Worm (Caenorhabditis elegans) whole organism, late embryonic: ENCODE data around the gene ZK813.4.
A peak's percentile ranks its signal among the peaks of the same experiment; 100 is the strongest.

Experiments used
- C08G9.2 ChIP-seq: sonication (generic microtip); optimal IDR thresholded peaks from 2 replicates; lab custom pipeline; 2016; ENCODE audit warnings: mild to moderate bottlenecking, missing genetic modification characterization, moderate library complexity, missing compliant biosample characterization
- C38D4.7 ChIP-seq: fragments of 200-800 bp; sonication (Bioruptor generic); optimal IDR thresholded peaks from 2 replicates; lab custom pipeline; 2018; ENCODE audit warnings: mild to moderate bottlenecking, missing genetic modification characterization, moderate library complexity, missing compliant biosample characterization
- F13H6.1 ChIP-seq: sonication (generic microtip); optimal IDR thresholded peaks from 2 replicates; lab custom pipeline; 2016; ENCODE audit warnings: missing genetic modification characterization, missing compliant biosample characterization
- K02D7.2 ChIP-seq: sonication (generic microtip); optimal IDR thresholded peaks from 2 replicates; lab custom pipeline; 2017; ENCODE audit warnings: mild to moderate bottlenecking, missing genetic modification characterization, missing compliant biosample characterization
- K09A11.1 ChIP-seq: sonication (generic microtip); optimal IDR thresholded peaks from 2 replicates; lab custom pipeline; 2017; ENCODE audit warnings: antibody characterized with exemption, mild to moderate bottlenecking, missing genetic modification characterization, missing compliant biosample characterization; ENCODE audit not compliant: insufficient read depth
- T23F11.4 ChIP-seq: fragments of 200-800 bp; sonication (Bioruptor generic); optimal IDR thresholded peaks from 2 replicates; lab custom pipeline; 2018; ENCODE audit warnings: mild to moderate bottlenecking, missing genetic modification characterization, missing compliant biosample characterization
- Y22D7AL.16 ChIP-seq: sonication (generic microtip); optimal IDR thresholded peaks from 2 replicates; lab custom pipeline; 2016; ENCODE audit warnings: missing genetic modification characterization, missing compliant biosample characterization
- ama-1 ChIP-seq: fragments of 150-350 bp; optimal IDR thresholded peaks from 2 replicates; lab custom pipeline; 2014
- ceh-14 ChIP-seq: sonication (generic microtip); optimal IDR thresholded peaks from 2 replicates; lab custom pipeline; 2016; ENCODE audit warnings: missing genotype, missing genetic modification characterization, missing compliant biosample characterization
- ceh-19 ChIP-seq: fragments of 200-800 bp; sonication (Bioruptor generic); optimal IDR thresholded peaks from 2 replicates; lab custom pipeline; 2018; ENCODE audit warnings: mild to moderate bottlenecking, missing genetic modification characterization, missing compliant biosample characterization
- ceh-2 ChIP-seq: sonication (generic microtip); optimal IDR thresholded peaks from 2 replicates; lab custom pipeline; 2016; ENCODE audit warnings: missing genotype, missing genetic modification characterization, missing compliant biosample characterization
- ceh-24 ChIP-seq: sonication (generic microtip); optimal IDR thresholded peaks from 2 replicates; lab custom pipeline; 2016; ENCODE audit warnings: mild to moderate bottlenecking, missing genetic modification characterization, missing compliant biosample characterization
- ceh-30 ChIP-seq: fragments of 150-350 bp; optimal IDR thresholded peaks from 2 replicates; lab custom pipeline; 2014; ENCODE audit warnings: missing biosample characterization, missing genetic modification characterization
- ceh-31 ChIP-seq: sonication (generic microtip); optimal IDR thresholded peaks from 2 replicates; lab custom pipeline; 2016; ENCODE audit warnings: missing genetic modification characterization, missing compliant biosample characterization
- ceh-45 ChIP-seq: fragments of 200-800 bp; sonication (Bioruptor generic); IDR thresholded peaks from 2 replicates; pipeline ENCODE4 v1.3.6; 2022; ENCODE audit warnings: missing genetic modification reagents, missing genetic modification characterization, missing compliant biosample characterization
- che-1 ChIP-seq: sonication (generic microtip); optimal IDR thresholded peaks from 2 replicates; lab custom pipeline; 2016; ENCODE audit warnings: mild to moderate bottlenecking, missing genetic modification characterization, missing compliant biosample characterization
- dmd-4 ChIP-seq: sonication (generic microtip); optimal IDR thresholded peaks from 2 replicates; lab custom pipeline; 2016; ENCODE audit warnings: borderline replicate concordance, missing genetic modification characterization, missing compliant biosample characterization
- elt-2 ChIP-seq: sonication (generic microtip); optimal IDR thresholded peaks from 2 replicates; lab custom pipeline; 2016; ENCODE audit warnings: missing genetic modification reagents, missing genetic modification characterization, missing compliant biosample characterization
- elt-4 ChIP-seq: sonication (generic microtip); optimal IDR thresholded peaks from 2 replicates; lab custom pipeline; 2016; ENCODE audit warnings: missing genetic modification characterization, missing compliant biosample characterization
- ets-4 ChIP-seq: sonication (generic microtip); optimal IDR thresholded peaks from 2 replicates; lab custom pipeline; 2016; ENCODE audit warnings: missing genetic modification characterization, missing compliant biosample characterization
- fax-1 ChIP-seq: sonication (generic microtip); optimal IDR thresholded peaks from 2 replicates; lab custom pipeline; 2016; ENCODE audit warnings: missing genotype, missing genetic modification characterization, missing compliant biosample characterization
- fkh-6 ChIP-seq: sonication (generic microtip); optimal IDR thresholded peaks from 2 replicates; lab custom pipeline; 2016; ENCODE audit warnings: missing genetic modification characterization, missing compliant biosample characterization
- gmeb-2 ChIP-seq: sonication (generic microtip); optimal IDR thresholded peaks from 2 replicates; lab custom pipeline; 2016; ENCODE audit warnings: missing genetic modification characterization, inconsistent platforms, missing compliant biosample characterization
- hlh-30 ChIP-seq: sonication (generic microtip); optimal IDR thresholded peaks from 2 replicates; lab custom pipeline; 2017; ENCODE audit warnings: antibody characterized with exemption, missing genetic modification characterization, missing compliant biosample characterization; ENCODE audit not compliant: insufficient read depth
- hlh-6 ChIP-seq: sonication (generic microtip); optimal IDR thresholded peaks from 2 replicates; lab custom pipeline; 2016; ENCODE audit warnings: missing genotype, missing genetic modification characterization, missing compliant biosample characterization
- lim-6 ChIP-seq: sonication (generic microtip); optimal IDR thresholded peaks from 2 replicates; lab custom pipeline; 2016; ENCODE audit warnings: missing genetic modification characterization, missing compliant biosample characterization
- lin-11 ChIP-seq: fragments of 200-800 bp; sonication (Bioruptor generic); optimal IDR thresholded peaks from 2 replicates; lab custom pipeline; 2018; ENCODE audit warnings: mild to moderate bottlenecking, missing genetic modification characterization, missing compliant biosample characterization
- madf-2 ChIP-seq: sonication (generic microtip); optimal IDR thresholded peaks from 2 replicates; lab custom pipeline; 2017; ENCODE audit warnings: missing genetic modification characterization, missing compliant biosample characterization
- odd-2 ChIP-seq: sonication (generic microtip); optimal IDR thresholded peaks from 2 replicates; lab custom pipeline; 2017; ENCODE audit warnings: antibody characterized with exemption, mild to moderate bottlenecking, missing genetic modification characterization, missing compliant biosample characterization
- pag-3 ChIP-seq: sonication (generic microtip); optimal IDR thresholded peaks from 2 replicates; lab custom pipeline; 2016; ENCODE audit warnings: missing compliant biosample characterization, missing genetic modification characterization, borderline replicate concordance
- pat-9 ChIP-seq: fragments of 200-800 bp; sonication (Bioruptor generic); optimal IDR thresholded peaks from 2 replicates; lab custom pipeline; 2018; ENCODE audit warnings: mild to moderate bottlenecking, missing genetic modification characterization, moderate library complexity, missing compliant biosample characterization
- pha-2 ChIP-seq: sonication (generic microtip); optimal IDR thresholded peaks from 2 replicates; lab custom pipeline; 2017; ENCODE audit warnings: mild to moderate bottlenecking, missing genetic modification characterization, missing compliant biosample characterization
- pqm-1 ChIP-seq: sonication (generic microtip); optimal IDR thresholded peaks from 2 replicates; lab custom pipeline; 2016; ENCODE audit warnings: missing genetic modification characterization, missing compliant biosample characterization
- pros-1 ChIP-seq: fragments of 150-350 bp; optimal IDR thresholded peaks from 2 replicates; lab custom pipeline; 2014; ENCODE audit warnings: missing biosample characterization, missing genetic modification reagents, missing genetic modification characterization
- ref-2 ChIP-seq: sonication (generic microtip); optimal IDR thresholded peaks from 2 replicates; lab custom pipeline; 2016; ENCODE audit warnings: missing genetic modification characterization, missing compliant biosample characterization
- sdc-2 ChIP-seq: sonication (generic microtip); optimal IDR thresholded peaks from 2 replicates; lab custom pipeline; 2016; ENCODE audit warnings: missing genotype, missing genetic modification characterization, missing compliant biosample characterization
- sox-2 ChIP-seq: fragments of 200-800 bp; sonication (Bioruptor generic); IDR thresholded peaks from 2 replicates; pipeline ENCODE4 v1.3.6; 2022; ENCODE audit warnings: missing genetic modification reagents, missing genetic modification characterization, missing compliant biosample characterization
- tbx-2 ChIP-seq: sonication (generic microtip); optimal IDR thresholded peaks from 2 replicates; lab custom pipeline; 2016; ENCODE audit warnings: missing genetic modification characterization, missing compliant biosample characterization
- unc-3 ChIP-seq, 2 experiments: fragments of 200-800 bp in 1 of 2; sonication (Bioruptor generic) in 1 of 2; sonication (generic microtip) in 1 of 2; conservative IDR thresholded peaks in 1 of 2; optimal IDR thresholded peaks in 1 of 2; 2 replicates each; pipeline versions ENCODE4 v1.3.6 to Lab custom; 2016 to 2022; ENCODE audit warnings: missing compliant biosample characterization in 2 of 2, missing genetic modification characterization in 2 of 2, missing genetic modification reagents in 1 of 2
- unc-42 ChIP-seq: sonication (generic microtip); optimal IDR thresholded peaks from 2 replicates; lab custom pipeline; 2016; ENCODE audit warnings: missing genotype, missing genetic modification characterization, missing compliant biosample characterization
- unc-86 ChIP-seq: sonication (generic microtip); optimal IDR thresholded peaks from 2 replicates; lab custom pipeline; 2016; ENCODE audit warnings: missing genetic modification characterization, missing compliant biosample characterization
- zip-5 ChIP-seq: sonication (generic microtip); optimal IDR thresholded peaks from 2 replicates; lab custom pipeline; 2016; ENCODE audit warnings: missing genetic modification characterization, missing compliant biosample characterization
- ztf-16 ChIP-seq: sonication (generic microtip); optimal IDR thresholded peaks from 2 replicates; lab custom pipeline; 2017; ENCODE audit warnings: missing genetic modification characterization, missing compliant biosample characterization

The ZK813.4 gene

ce11 chrX:3416063-3416462 lies 13.9 kb downstream of the ZK813.4 start:
- TF ChIP-seq gmeb-2 (tag; lab: Kevin White, UChicago) (no peak), madf-2 (tag; lab: Kevin White, UChicago) (no peak), ets-4 (tag; lab: Kevin White, UChicago) (no peak), pat-9 (tag; lab: Kevin White, UChicago) (no peak)

ce11 chrX:3414660-3415144 lies 15.2 kb downstream of the ZK813.4 start, which contains the start of gene dhs-27:
dhs-27 (minus strand) TSS chrX:3414710.
- TF ChIP-seq fkh-6 (tag; lab: Kevin White, UChicago) (no peak), ceh-31 (tag; lab: Kevin White, UChicago) (no peak)

- TF ChIP-seq pat-9 (tag; lab: Kevin White, UChicago) (no peak), hlh-30 (tag; lab: Kevin White, UChicago) (no peak), tbx-2 (tag; lab: Kevin White, UChicago) (peak; percentile 25), unc-3 (GFP tag; conservative IDR thresholded peaks at IDR 0.05; lab: Robert Waterston, UW) (no peak), unc-3 (tag; optimal IDR thresholded peaks at IDR 0.05; lab: Kevin White, UChicago) (no peak), elt-4 (tag; lab: Kevin White, UChicago) (no peak), fax-1 (no peak), zip-5 (no peak), hlh-6 (tag; lab: Kevin White, UChicago) (no peak), elt-2 (tag; lab: Kevin White, UChicago) (no peak), ceh-31 (tag; lab: Kevin White, UChicago) (peak; percentile 6), pha-2 (tag; lab: Kevin White, UChicago) (no peak), ceh-24 (tag; lab: Kevin White, UChicago) (no peak), unc-86 (tag; lab: Kevin White, UChicago) (no peak), che-1 (tag; lab: Kevin White, UChicago) (no peak), K09A11.1 (tag; lab: Kevin White, UChicago) (no peak), F13H6.1 (tag; lab: Kevin White, UChicago) (no peak), pros-1 (tag; lab: Kevin White, UChicago) (no peak), ceh-30 (tag; lab: Kevin White, UChicago) (no peak), ceh-14 (no peak), unc-42 (no peak), lim-6 (no peak), lin-11 (no peak), dmd-4 (tag; lab: Kevin White, UChicago) (no peak), ceh-45 (GFP tag; lab: Robert Waterston, UW) (no peak), C08G9.2 (tag; lab: Kevin White, UChicago) (peak; percentile 13), fkh-6 (tag; lab: Kevin White, UChicago) (no peak), ztf-16 (tag; lab: Kevin White, UChicago) (no peak), ceh-2 (tag; lab: Kevin White, UChicago) (peak; percentile 16), T23F11.4 (GFP tag; lab: Kevin White, UChicago) (no peak), K02D7.2 (tag; lab: Kevin White, UChicago) (no peak), ref-2 (tag; lab: Kevin White, UChicago) (no peak), madf-2 (tag; lab: Kevin White, UChicago) (no peak)
Measured at ce11 chrX:3411565-3412022, 18.3 kb downstream of the ZK813.4 start, which contains the start of gene unc-78. unc-78 (minus strand) TSS chrX:3411615.

ce11 chrX:3408717-3409303 lies 21.1 kb downstream of the ZK813.4 start:
- TF ChIP-seq pag-3 (no peak), sdc-2 (tag; lab: Kevin White, UChicago) (no peak), pqm-1 (no peak), ama-1 (lab: Kevin White, UChicago) (no peak), elt-4 (tag; lab: Kevin White, UChicago) (no peak), fax-1 (no peak), odd-2 (tag; lab: Kevin White, UChicago) (no peak), ceh-31 (tag; lab: Kevin White, UChicago) (no peak), sox-2 (no peak), ceh-19 (GFP tag; lab: Kevin White, UChicago) (no peak), C38D4.7 (no peak), Y22D7AL.16 (tag; lab: Kevin White, UChicago) (no peak), elt-2 (tag; lab: Kevin White, UChicago) (no peak)
